Worm (Caenorhabditis elegans) whole organism, L4 larva: ENCODE data around the gene F42A9.8.
A peak's percentile ranks its signal among the peaks of the same experiment; 100 is the strongest.

ENCODE experiments used
- F10B5.3 ChIP-seq: sonication (generic microtip); optimal IDR thresholded peaks from 2 replicates; lab custom pipeline; 2016; ENCODE audit warnings: mild to moderate bottlenecking, missing genetic modification characterization, missing compliant biosample characterization
- aha-1 ChIP-seq: fragments of 150-350 bp; peaks from one replicate; lab custom pipeline; 2014; ENCODE audit warnings: missing biosample characterization, missing genetic modification characterization
- aly-2 ChIP-seq: sonication (generic microtip); optimal IDR thresholded peaks from 2 replicates; lab custom pipeline; 2018; ENCODE audit warnings: missing biosample characterization, missing genetic modification characterization
- arid-1 ChIP-seq: fragments of 200-800 bp; sonication (Bioruptor generic); conservative IDR thresholded peaks from 2 replicates; pipeline ENCODE4 v1.3.6; 2022; ENCODE audit warnings: missing genetic modification reagents, missing genetic modification characterization, missing compliant biosample characterization
- ceh-20 ChIP-seq: fragments of 200-800 bp; sonication (Bioruptor generic); IDR thresholded peaks from 2 replicates; pipeline ENCODE4 v1.3.6; 2022; ENCODE audit warnings: missing genetic modification reagents, missing genetic modification characterization, missing compliant biosample characterization
- ceh-82 ChIP-seq: sonication (generic microtip); optimal IDR thresholded peaks from 2 replicates; lab custom pipeline; 2017; ENCODE audit warnings: missing biosample characterization, missing genetic modification characterization
- daf-12 ChIP-seq: fragments of 150-350 bp; optimal IDR thresholded peaks from 2 replicates; lab custom pipeline; 2014; ENCODE audit warnings: missing biosample characterization, missing genetic modification reagents, missing genetic modification characterization
- daf-16 ChIP-seq, 3 experiments: sonication (generic microtip); optimal IDR thresholded peaks; 2 replicates each; lab custom pipeline; 2016 to 2017; ENCODE audit warnings: missing genetic modification characterization in 3 of 3, missing genetic modification reagents in 3 of 3, mild to moderate bottlenecking in 2 of 3, missing compliant biosample characterization in 2 of 3, missing biosample characterization in 1 of 3, moderate library complexity in 1 of 3
- daf-8 ChIP-seq: fragments of 200-800 bp; sonication (Bioruptor generic); IDR thresholded peaks from 2 replicates; pipeline ENCODE4 v1.3.6; 2022; ENCODE audit warnings: missing genetic modification characterization, missing compliant biosample characterization
- dmd-9 ChIP-seq: fragments of 200-800 bp; sonication (Bioruptor generic); IDR thresholded peaks from 2 replicates; pipeline ENCODE4 v1.3.6; 2022; ENCODE audit warnings: missing genetic modification reagents, missing genetic modification characterization, missing compliant biosample characterization
- dpl-1 ChIP-seq: fragments of 150-350 bp; optimal IDR thresholded peaks from 2 replicates; lab custom pipeline; 2014; ENCODE audit warnings: missing biosample characterization, missing genetic modification reagents, missing genetic modification characterization
- dve-1 ChIP-seq: sonication (generic microtip); optimal IDR thresholded peaks from 2 replicates; lab custom pipeline; 2017; ENCODE audit warnings: antibody characterized with exemption, mild to moderate bottlenecking, missing genetic modification characterization, missing compliant biosample characterization; ENCODE audit not compliant: insufficient read depth
- egl-43 ChIP-seq: fragments of 200-800 bp; sonication (Bioruptor generic); IDR thresholded peaks from 2 replicates; pipeline ENCODE4 v1.3.6; 2022; ENCODE audit warnings: missing genetic modification reagents, missing genetic modification characterization, missing compliant biosample characterization
- fkh-10 ChIP-seq: fragments of 150-350 bp; optimal IDR thresholded peaks from 2 replicates; lab custom pipeline; 2014; ENCODE audit warnings: missing biosample characterization, missing genetic modification reagents, missing genetic modification characterization
- fos-1 ChIP-seq: fragments of 150-350 bp; optimal IDR thresholded peaks from 2 replicates; lab custom pipeline; 2014; ENCODE audit warnings: missing biosample characterization, missing genetic modification characterization
- hlh-11 ChIP-seq: fragments of 200-800 bp; sonication (Bioruptor generic); optimal IDR thresholded peaks from 2 replicates; lab custom pipeline; 2018; ENCODE audit warnings: mild to moderate bottlenecking, missing genetic modification characterization, missing compliant biosample characterization
- lim-7 ChIP-seq: fragments of 200-800 bp; sonication (Bioruptor generic); IDR thresholded peaks from 2 replicates; pipeline ENCODE4 v1.3.6; 2022; ENCODE audit warnings: missing genetic modification characterization, missing compliant biosample characterization
- lin-38 ChIP-seq: fragments of 200-800 bp; sonication (Bioruptor generic); IDR thresholded peaks from 2 replicates; pipeline ENCODE4 v1.3.6; 2022; ENCODE audit warnings: missing genetic modification reagents, missing genetic modification characterization, missing compliant biosample characterization
- lin-39 ChIP-seq: fragments of 150-350 bp; optimal IDR thresholded peaks from 2 replicates; lab custom pipeline; 2014; ENCODE audit warnings: missing biosample characterization, missing genetic modification reagents, missing genetic modification characterization
- lsy-2 ChIP-seq, 2 experiments: fragments of 150-350 bp in 1 of 2; sonication (generic microtip) in 1 of 2; optimal IDR thresholded peaks; 2 replicates each; lab custom pipeline; 2014 to 2017; ENCODE audit warnings: missing biosample characterization in 2 of 2, missing genetic modification characterization in 2 of 2
- mdt-29 ChIP-seq: fragments of 200-800 bp; sonication (Bioruptor generic); IDR thresholded peaks from 2 replicates; pipeline ENCODE4 v1.3.6; 2022; ENCODE audit warnings: missing genetic modification reagents, missing genetic modification characterization, missing compliant biosample characterization
- mep-1 ChIP-seq: fragments of 150-350 bp; sonication (generic microtip); optimal IDR thresholded peaks from 3 replicates; lab custom pipeline; 2014; ENCODE audit warnings: missing biosample characterization, missing genetic modification characterization
- mxl-2 ChIP-seq: fragments of 200-800 bp; sonication (Bioruptor generic); conservative IDR thresholded peaks from 2 replicates; pipeline ENCODE4 v1.3.6; 2022; ENCODE audit warnings: missing genetic modification reagents, missing genetic modification characterization, missing compliant biosample characterization
- nhr-237 ChIP-seq: sonication (generic microtip); optimal IDR thresholded peaks from 2 replicates; lab custom pipeline; 2017; ENCODE audit warnings: missing biosample characterization, missing genetic modification characterization
- nhr-25 ChIP-seq: sonication (generic microtip); optimal IDR thresholded peaks from 2 replicates; lab custom pipeline; 2017; ENCODE audit warnings: missing genetic modification characterization, mild to moderate bottlenecking, missing compliant biosample characterization, antibody characterized with exemption, moderate library complexity, borderline replicate concordance; ENCODE audit not compliant: insufficient read depth
- nhr-28 ChIP-seq: fragments of 150-350 bp; optimal IDR thresholded peaks from 2 replicates; lab custom pipeline; 2014; ENCODE audit warnings: missing biosample characterization, missing genetic modification characterization
- nhr-6 ChIP-seq: fragments of 150-350 bp; optimal IDR thresholded peaks from 2 replicates; lab custom pipeline; 2014; ENCODE audit warnings: missing biosample characterization, missing genetic modification characterization
- nhr-77 ChIP-seq: fragments of 150-350 bp; optimal IDR thresholded peaks from 2 replicates; lab custom pipeline; 2014; ENCODE audit warnings: missing biosample characterization, missing genetic modification characterization
- pha-4 ChIP-seq, 2 experiments: fragments of 150-350 bp in 1 of 2; fragments of 200-800 bp in 1 of 2; sonication (Bioruptor generic) in 1 of 2; IDR thresholded peaks in 1 of 2; optimal IDR thresholded peaks in 1 of 2; 2 replicates each; pipeline versions ENCODE4 v1.3.6 to Lab custom; 2014 to 2022; ENCODE audit warnings: missing genetic modification characterization in 2 of 2, missing genetic modification reagents in 2 of 2, missing biosample characterization in 1 of 2, missing compliant biosample characterization in 1 of 2
- php-3 ChIP-seq: fragments of 200-800 bp; sonication (Bioruptor generic); IDR thresholded peaks from 2 replicates; pipeline ENCODE4 v1.3.6; 2022; ENCODE audit warnings: missing genetic modification reagents, missing genetic modification characterization, missing compliant biosample characterization
- pqm-1 ChIP-seq: sonication (generic microtip); optimal IDR thresholded peaks from 2 replicates; lab custom pipeline; 2017; ENCODE audit warnings: missing biosample characterization, missing genetic modification characterization
- snpc-1.2 ChIP-seq: fragments of 200-800 bp; sonication (Bioruptor generic); IDR thresholded peaks from 2 replicates; pipeline ENCODE4 v1.3.6; 2022; ENCODE audit warnings: missing genetic modification reagents, missing genetic modification characterization, missing compliant biosample characterization
- tra-1 ChIP-seq: fragments of 200-800 bp; sonication (Bioruptor generic); IDR thresholded peaks from 2 replicates; pipeline ENCODE4 v1.3.6; 2022; ENCODE audit warnings: missing genetic modification reagents, missing genetic modification characterization, missing compliant biosample characterization
- unc-130 ChIP-seq: sonication (generic microtip); optimal IDR thresholded peaks from 2 replicates; lab custom pipeline; 2016; ENCODE audit warnings: missing genetic modification reagents, missing genetic modification characterization, missing compliant biosample characterization
- zag-1 ChIP-seq: fragments of 150-350 bp; optimal IDR thresholded peaks from 2 replicates; lab custom pipeline; 2014; ENCODE audit warnings: missing biosample characterization, missing genetic modification characterization
- zfp-3 ChIP-seq: fragments of 200-800 bp; sonication (Bioruptor generic); conservative IDR thresholded peaks from 2 replicates; pipeline ENCODE4 v1.3.6; 2022; ENCODE audit warnings: missing genetic modification reagents, missing genetic modification characterization, missing compliant biosample characterization

The F42A9.8 gene

ce11 chrIV:8611886-8612542 lies 6.6 kb downstream of the F42A9.8 start, which contains the start of the genes F42A9.17 and cyp-33E2:
Gene F42A9.17, minus strand, starts transcription at chrIV:8611936.
Gene cyp-33E2, plus strand, starts transcription at chrIV:8612334.
- TF ChIP-seq pqm-1 (tag; lab: Kevin White, UChicago) (peak; percentile 90), daf-12 (tag; lab: Kevin White, UChicago) (no peak), daf-16 (GFP tag; optimal IDR thresholded peaks at IDR 0.05; lab: Kevin White, UChicago) (no peak), daf-16 (tag; optimal IDR thresholded peaks at IDR 0.05; lab: Kevin White, UChicago) (peak; percentile 88), nhr-237 (tag; lab: Kevin White, UChicago) (no peak), nhr-28 (tag; lab: Kevin White, UChicago) (peak; percentile 88), dve-1 (peak; percentile 61), F10B5.3 (no peak), pha-4 (GFP tag; IDR thresholded peaks at IDR 0.05; lab: Robert Waterston, UW) (no peak), pha-4 (tag; optimal IDR thresholded peaks at IDR 0.05; lab: Kevin White, UChicago) (peak; percentile 12), php-3 (GFP tag; lab: Robert Waterston, UW) (peak; percentile 65; the same call in 1 of the 2 replicates), aha-1 (tag; lab: Kevin White, UChicago) (no peak), ceh-82 (tag; lab: Kevin White, UChicago) (no peak), unc-130 (GFP tag; lab: Kevin White, UChicago) (no peak), mdt-29 (GFP tag; lab: Robert Waterston, UW) (no peak), nhr-77 (peak; percentile 44), nhr-25 (tag; lab: Kevin White, UChicago) (no peak), lin-39 (no peak)

- TF ChIP-seq dve-1, result no peak
- no peak for TF ChIP-seq zag-1 (tag; lab: Kevin White, UChicago)
- no peak for TF ChIP-seq aly-2 (tag; lab: Kevin White, UChicago)
- no peak for TF ChIP-seq arid-1 (GFP tag; lab: Robert Waterston, UW)
- no peak for TF ChIP-seq ceh-20
Measured at ce11 chrIV:8608934-8609333, 9.7 kb downstream of the F42A9.8 start, which contains the start of gene F42A9.6. Gene F42A9.6, plus strand, starts transcription at chrIV:8609234.

ce11 chrIV:8608204-8608603 lies 10.4 kb downstream of the F42A9.8 start:
- TF ChIP-seq fkh-10 (GFP tag; lab: Kevin White, UChicago) (no peak), dpl-1 (GFP tag; lab: Kevin White, UChicago) (no peak), nhr-6 (no peak), mep-1 (tag; lab: Kevin White, UChicago) (no peak), aly-2 (tag; lab: Kevin White, UChicago) (no peak), lim-7 (GFP tag; lab: Robert Waterston, UW) (no peak), dmd-9 (GFP tag; lab: Robert Waterston, UW) (no peak), php-3 (GFP tag; lab: Robert Waterston, UW) (no peak), hlh-11 (tag; lab: Kevin White, UChicago) (no peak), mxl-2 (GFP tag; lab: Robert Waterston, UW) (no peak), daf-8 (GFP tag; lab: Robert Waterston, UW) (no peak), fos-1 (tag; lab: Kevin White, UChicago) (no peak), lin-38 (GFP tag; lab: Robert Waterston, UW) (no peak), tra-1 (GFP tag; lab: Robert Waterston, UW) (no peak), egl-43 (no peak), daf-12 (tag; lab: Kevin White, UChicago) (no peak), snpc-1.2 (GFP tag; lab: Robert Waterston, UW) (no peak), lsy-2 (tag; optimal IDR thresholded peaks at IDR 0.05; lab: Kevin White, UChicago) (no peak), zfp-3 (no peak)
